Fruit fly (Drosophila melanogaster) whole organism, embryonic: ENCODE data around the gene SamDC.

Experiments used
- Ada2b ChIP-seq: fragments of 200-800 bp; sonication (Bioruptor generic); IDR thresholded peaks from 2 replicates; pipeline ENCODE4 v1.3.6; 2022; ENCODE audit warnings: missing biosample characterization, missing genetic modification characterization
- Awh ChIP-seq: fragments of 200-800 bp; sonication (Bioruptor generic); IDR thresholded peaks from 2 replicates; pipeline ENCODE4, ENCODE4 v1.3.6; 2022; ENCODE audit warnings: missing biosample characterization, missing genetic modification characterization
- CG10959 ChIP-seq: fragments of 200-800 bp; sonication (Bioruptor generic); IDR thresholded peaks from 2 replicates; pipeline ENCODE4 v1.3.6; 2022; ENCODE audit warnings: missing biosample characterization, missing genetic modification characterization
- CG11504 ChIP-seq: fragments of 200-800 bp; sonication (Bioruptor generic); optimal IDR thresholded peaks from 3 replicates; lab custom pipeline; 2019; ENCODE audit warnings: missing biosample characterization, mild to moderate bottlenecking, missing genetic modification characterization, moderate library complexity
- CG12219 ChIP-seq: fragments of 200-800 bp; sonication (Bioruptor generic); optimal IDR thresholded peaks from 3 replicates; lab custom pipeline; 2018; ENCODE audit warnings: missing biosample characterization, mild to moderate bottlenecking, missing genetic modification characterization
- CG12236 ChIP-seq: fragments of 200-800 bp; sonication (Bioruptor generic); optimal IDR thresholded peaks from 2 replicates; lab custom pipeline; 2016; ENCODE audit warnings: missing biosample characterization, missing genetic modification characterization
- CG12942 ChIP-seq: fragments of 200-800 bp; sonication (Bioruptor generic); optimal IDR thresholded peaks from 3 replicates; lab custom pipeline; 2016; ENCODE audit warnings: missing biosample characterization, missing genetic modification characterization
- CG13424 ChIP-seq: fragments of 200-800 bp; sonication (Bioruptor generic); optimal IDR thresholded peaks from 2 replicates; lab custom pipeline; 2019; ENCODE audit warnings: missing biosample characterization, mild to moderate bottlenecking, missing genetic modification characterization, moderate library complexity
- CG14014 ChIP-seq: fragments of 200-800 bp; sonication (Bioruptor generic); IDR thresholded peaks from 2 replicates; pipeline ENCODE4 v1.3.6; 2022; ENCODE audit warnings: missing biosample characterization, missing genetic modification characterization
- CG14965 ChIP-seq: fragments of 200-800 bp; sonication (Bioruptor generic); optimal IDR thresholded peaks from 2 replicates; lab custom pipeline; 2016; ENCODE audit warnings: missing biosample characterization, missing genetic modification characterization, borderline replicate concordance
- CG15011 ChIP-seq: fragments of 200-800 bp; sonication (Bioruptor generic); optimal IDR thresholded peaks from 3 replicates; lab custom pipeline; 2018; ENCODE audit warnings: missing biosample characterization, mild to moderate bottlenecking, missing genetic modification characterization
- CG15073 ChIP-seq: fragments of 200-800 bp; sonication (Bioruptor generic); optimal IDR thresholded peaks from 2 replicates; lab custom pipeline; 2016; ENCODE audit warnings: missing biosample characterization, missing genetic modification characterization
- CG17385 ChIP-seq: fragments of 200-800 bp; sonication (Bioruptor generic); optimal IDR thresholded peaks from 3 replicates; lab custom pipeline; 2018; ENCODE audit warnings: missing biosample characterization, mild to moderate bottlenecking, missing genetic modification characterization
- CG17802 ChIP-seq: fragments of 200-800 bp; sonication (Bioruptor generic); optimal IDR thresholded peaks from 2 replicates; lab custom pipeline; 2018; ENCODE audit warnings: missing biosample characterization, mild to moderate bottlenecking, missing genetic modification characterization, moderate library complexity
- CG17829 ChIP-seq: fragments of 200-800 bp; optimal IDR thresholded peaks from 2 replicates; lab custom pipeline; 2019; ENCODE audit warnings: missing biosample characterization, mild to moderate bottlenecking, missing genetic modification characterization, moderate library complexity
- CG31365 ChIP-seq: fragments of 200-800 bp; sonication (Bioruptor generic); optimal IDR thresholded peaks from 2 replicates; lab custom pipeline; 2018; ENCODE audit warnings: missing biosample characterization, mild to moderate bottlenecking, missing genetic modification characterization
- CG33557 ChIP-seq: fragments of 200-800 bp; sonication (Bioruptor generic); optimal IDR thresholded peaks from 2 replicates; lab custom pipeline; 2019; ENCODE audit warnings: missing biosample characterization, mild to moderate bottlenecking, missing genetic modification characterization, moderate library complexity
- CG3847 ChIP-seq: fragments of 200-800 bp; sonication (Bioruptor generic); IDR thresholded peaks from 2 replicates; pipeline ENCODE4 v1.3.6; 2022; ENCODE audit warnings: missing biosample characterization, missing genetic modification characterization
- CG6689 ChIP-seq: fragments of 200-800 bp; sonication (Bioruptor generic); IDR thresholded peaks from 2 replicates; pipeline ENCODE4 v1.3.6; 2022; ENCODE audit warnings: missing biosample characterization, missing genetic modification characterization
- CG7556 ChIP-seq: fragments of 200-800 bp; sonication (Bioruptor generic); optimal IDR thresholded peaks from 2 replicates; lab custom pipeline; 2017; ENCODE audit warnings: missing biosample characterization, mild to moderate bottlenecking, missing genetic modification characterization
- CG7839 ChIP-seq: fragments of 200-800 bp; sonication (Bioruptor generic); optimal IDR thresholded peaks from 3 replicates; lab custom pipeline; 2018; ENCODE audit warnings: missing biosample characterization, mild to moderate bottlenecking, missing genetic modification characterization, moderate library complexity
- CG9609 ChIP-seq: fragments of 200-800 bp; sonication (Bioruptor generic); optimal IDR thresholded peaks from 3 replicates; lab custom pipeline; 2016; ENCODE audit warnings: missing biosample characterization, missing genetic modification characterization
- CG9876 ChIP-seq: fragments of 200-800 bp; sonication (Bioruptor generic); optimal IDR thresholded peaks from 2 replicates; lab custom pipeline; 2016; ENCODE audit warnings: missing biosample characterization, missing genetic modification characterization
- CHES-1-like ChIP-seq: fragments of 200-800 bp; sonication (Bioruptor generic); optimal IDR thresholded peaks from 2 replicates; lab custom pipeline; 2016; ENCODE audit warnings: missing biosample characterization, missing genetic modification characterization
- E2f1 ChIP-seq: fragments of 200-800 bp; sonication (Bioruptor generic); IDR thresholded peaks from 2 replicates; pipeline ENCODE4 v1.3.6; 2022; ENCODE audit warnings: missing biosample characterization, missing genetic modification characterization
- HHEX ChIP-seq: fragments of 200-800 bp; sonication (Bioruptor generic); optimal IDR thresholded peaks from 3 replicates; lab custom pipeline; 2017; ENCODE audit warnings: missing biosample characterization, mild to moderate bottlenecking, missing genetic modification characterization, missing genetic modification reagents
- Kr ChIP-seq: fragments of 200-800 bp; sonication (Bioruptor generic); optimal IDR thresholded peaks from 2 replicates; lab custom pipeline; 2017; ENCODE audit warnings: missing biosample characterization, mild to moderate bottlenecking, missing genetic modification characterization
- Meics ChIP-seq: fragments of 200-800 bp; sonication (Bioruptor generic); optimal IDR thresholded peaks from 2 replicates; lab custom pipeline; 2017; ENCODE audit warnings: missing biosample characterization, mild to moderate bottlenecking, missing genetic modification characterization
- Mes4 ChIP-seq: fragments of 200-800 bp; sonication (Bioruptor generic); optimal IDR thresholded peaks from 2 replicates; lab custom pipeline; 2016; ENCODE audit warnings: missing biosample characterization, missing genetic modification characterization
- Rx ChIP-seq: fragments of 200-800 bp; sonication (Bioruptor generic); IDR thresholded peaks from 2 replicates; pipeline ENCODE4 v1.3.6; 2022; ENCODE audit warnings: missing biosample characterization, missing genetic modification characterization
- Six4 ChIP-seq: fragments of 200-800 bp; sonication (Bioruptor generic); optimal IDR thresholded peaks from 2 replicates; lab custom pipeline; 2016; ENCODE audit warnings: missing biosample characterization, missing genetic modification characterization
- Spps ChIP-seq: fragments of 200-800 bp; sonication (Bioruptor generic); optimal IDR thresholded peaks from 2 replicates; lab custom pipeline; 2018; ENCODE audit warnings: missing biosample characterization, mild to moderate bottlenecking, missing genetic modification characterization
- Usf ChIP-seq: fragments of 200-800 bp; sonication (Bioruptor generic); optimal IDR thresholded peaks from 2 replicates; lab custom pipeline; 2017; ENCODE audit warnings: missing genotype, missing biosample characterization, missing genetic modification characterization
- ase ChIP-seq: fragments of 200-800 bp; sonication (Bioruptor generic); IDR thresholded peaks from 3 replicates; pipeline ENCODE4 v1.3.6; 2022; ENCODE audit warnings: missing biosample characterization, missing genetic modification characterization
- bab2 ChIP-seq: fragments of 200-800 bp; sonication (Bioruptor generic); optimal IDR thresholded peaks from 2 replicates; lab custom pipeline; 2016; ENCODE audit warnings: missing biosample characterization, missing genetic modification characterization
- bbx ChIP-seq: fragments of 200-800 bp; sonication (Bioruptor generic); IDR thresholded peaks from 2 replicates; pipeline ENCODE4 v1.3.6; 2022; ENCODE audit warnings: missing biosample characterization, missing genetic modification characterization; ENCODE audit not compliant: partially characterized antibody
- bcd ChIP-seq: fragments of 200-800 bp; sonication (Bioruptor generic); optimal IDR thresholded peaks from 2 replicates; lab custom pipeline; 2017; ENCODE audit warnings: missing biosample characterization, mild to moderate bottlenecking, missing genetic modification characterization
- bsh ChIP-seq, 2 experiments: fragments of 200-800 bp; sonication (Bioruptor generic); optimal IDR thresholded peaks; 2 replicates each; lab custom pipeline; 2017 to 2018; ENCODE audit warnings: mild to moderate bottlenecking in 2 of 2, missing biosample characterization in 2 of 2, missing genetic modification characterization in 2 of 2, moderate library complexity in 1 of 2
- chif ChIP-seq, 2 experiments: fragments of 200-800 bp; sonication (Bioruptor generic); optimal IDR thresholded peaks; 3 replicates each; lab custom pipeline; 2016; ENCODE audit warnings: missing biosample characterization in 2 of 2, missing genetic modification characterization in 2 of 2
- fd96Cb ChIP-seq: fragments of 200-800 bp; sonication (Bioruptor generic); optimal IDR thresholded peaks from 2 replicates; lab custom pipeline; 2018; ENCODE audit warnings: missing biosample characterization, mild to moderate bottlenecking, missing genetic modification characterization, moderate library complexity
- grau ChIP-seq: fragments of 200-800 bp; optimal IDR thresholded peaks from 3 replicates; lab custom pipeline; 2019; ENCODE audit warnings: missing biosample characterization, mild to moderate bottlenecking, missing genetic modification characterization, moderate library complexity
- h ChIP-seq: fragments of >200 bp; optimal IDR thresholded peaks from 2 replicates; lab custom pipeline; 2017
- hkb ChIP-seq, 2 experiments: fragments of 200-800 bp in 1 of 2; fragments of >200 bp in 1 of 2; sonication (Bioruptor generic) in 1 of 2; IDR thresholded peaks in 1 of 2; optimal IDR thresholded peaks in 1 of 2; 2 replicates each; pipeline versions ENCODE4 v1.3.6 to Lab custom; 2017 to 2022; ENCODE audit warnings: missing biosample characterization in 1 of 2, missing genetic modification characterization in 1 of 2
- inv ChIP-seq: fragments of 200-800 bp; sonication (Bioruptor generic); IDR thresholded peaks from 2 replicates; pipeline ENCODE4 v1.3.6; 2022; ENCODE audit warnings: missing biosample characterization, missing genetic modification characterization; ENCODE audit not compliant: partially characterized antibody
- lbe ChIP-seq: fragments of 200-800 bp; sonication (Bioruptor generic); optimal IDR thresholded peaks from 2 replicates; lab custom pipeline; 2016; ENCODE audit warnings: missing biosample characterization, mild to moderate bottlenecking, missing genetic modification characterization
- maf-S ChIP-seq: fragments of 200-800 bp; sonication (Bioruptor generic); optimal IDR thresholded peaks from 2 replicates; lab custom pipeline; 2016; ENCODE audit warnings: missing biosample characterization, missing genetic modification characterization
- mam ChIP-seq: fragments of 200-800 bp; sonication (Bioruptor generic); optimal IDR thresholded peaks from 3 replicates; lab custom pipeline; 2016; ENCODE audit warnings: missing biosample characterization, missing genetic modification characterization
- pb ChIP-seq: fragments of 200-800 bp; sonication (Bioruptor generic); optimal IDR thresholded peaks from 3 replicates; lab custom pipeline; 2016; ENCODE audit warnings: missing biosample characterization, missing genetic modification characterization
- pho ChIP-seq: fragments of 200-800 bp; sonication (Bioruptor generic); optimal IDR thresholded peaks from 2 replicates; lab custom pipeline; 2016; ENCODE audit warnings: missing biosample characterization, missing genetic modification characterization
- psq ChIP-seq: fragments of 200-800 bp; sonication (Bioruptor generic); optimal IDR thresholded peaks from 2 replicates; lab custom pipeline; 2017; ENCODE audit warnings: missing biosample characterization, missing genetic modification characterization
- sisA ChIP-seq: fragments of 200-800 bp; sonication (Bioruptor generic); IDR thresholded peaks from 2 replicates; pipeline ENCODE4 v1.3.6; 2022; ENCODE audit warnings: missing biosample characterization, missing genetic modification characterization
- zfh2 ChIP-seq: fragments of 200-800 bp; sonication (Bioruptor generic); optimal IDR thresholded peaks from 2 replicates; lab custom pipeline; 2016; ENCODE audit warnings: missing biosample characterization, missing genetic modification characterization

SamDC gene

dm6 chr2L:10366525-10366924 lies 27.3 kb downstream of the SamDC start, which contains the start of gene CG5056 (continued):
- TF ChIP-seq bbx (GFP tag; lab: Robert Waterston, UW) (no peak), Usf (GFP tag; lab: Kevin White, UChicago) (no peak), CG15073 (GFP tag; lab: Kevin White, UChicago) (no peak), CG13424 (peak; percentile 30), E2f1 (GFP tag; lab: Robert Waterston, UW) (no peak), hkb (optimal IDR thresholded peaks at IDR 0.05; lab: Kevin White, UChicago) (no peak), hkb (GFP tag; IDR thresholded peaks at IDR 0.05; lab: Robert Waterston, UW) (no peak), CG15011 (GFP tag; lab: Kevin White, UChicago) (no peak), Six4 (GFP tag; lab: Kevin White, UChicago) (no peak), Spps (tag; lab: Kevin White, UChicago) (no peak), CG12236 (GFP tag; lab: Kevin White, UChicago) (no peak), chif (GFP tag; optimal IDR thresholded peaks at IDR 0.05; lab: Kevin White, UChicago) (no peak), CG6689 (GFP tag; lab: Robert Waterston, UW) (no peak), Awh (no peak), CHES-1-like (no peak), Mes4 (GFP tag; lab: Kevin White, UChicago) (no peak), pho (GFP tag; lab: Kevin White, UChicago) (no peak), bab2 (GFP tag; lab: Kevin White, UChicago) (no peak), inv (GFP tag; lab: Robert Waterston, UW) (no peak), Kr (GFP tag; lab: Kevin White, UChicago) (no peak), psq (GFP tag; lab: Kevin White, UChicago) (no peak), CG3847 (GFP tag; lab: Robert Waterston, UW) (no peak), CG14014 (GFP tag; lab: Robert Waterston, UW) (no peak), CG9609 (GFP tag; lab: Kevin White, UChicago) (no peak), CG17802 (tag; lab: Kevin White, UChicago) (peak; percentile 83), CG17829 (peak; percentile 47), CG14965 (GFP tag; lab: Kevin White, UChicago) (no peak), zfh2 (no peak), CG11504 (no peak), CG17385 (GFP tag; lab: Kevin White, UChicago) (no peak), h (no peak), CG12219 (no peak), HHEX (no peak), sisA (GFP tag; lab: Robert Waterston, UW) (no peak), ase (GFP tag; lab: Robert Waterston, UW) (no peak), CG33557 (GFP tag; lab: Kevin White, UChicago) (no peak), CG7556 (GFP tag; lab: Kevin White, UChicago) (no peak), pb (GFP tag; lab: Kevin White, UChicago) (no peak), CG7839 (tag; lab: Kevin White, UChicago) (no peak), CG12942 (no peak), CG10959 (GFP tag; lab: Robert Waterston, UW) (no peak), Ada2b (no peak), mam (GFP tag; lab: Kevin White, UChicago) (no peak), Meics (no peak), CG31365 (tag; lab: Kevin White, UChicago) (no peak), fd96Cb (no peak), lbe (peak; percentile 21), Rx (GFP tag; lab: Robert Waterston, UW) (no peak), grau (tag; lab: Kevin White, UChicago) (peak; percentile 34), bsh (GFP tag; optimal IDR thresholded peaks at IDR 0.05; lab: Kevin White, UChicago) (no peak), maf-S (GFP tag; lab: Kevin White, UChicago) (no peak), CG9876 (no peak), bcd (no peak)
